Worm (Caenorhabditis elegans) whole organism, late embryonic: ENCODE measurements around the gene fbxb-3.

Source experiments
- ahr-1 ChIP-seq: sonication (generic microtip); optimal IDR thresholded peaks from 2 replicates; lab custom pipeline; 2016; ENCODE audit warnings: missing genetic modification characterization, missing compliant biosample characterization
- ama-1 ChIP-seq: fragments of 150-350 bp; optimal IDR thresholded peaks from 2 replicates; lab custom pipeline; 2014
- ceh-19 ChIP-seq: fragments of 200-800 bp; sonication (Bioruptor generic); optimal IDR thresholded peaks from 2 replicates; lab custom pipeline; 2018; ENCODE audit warnings: mild to moderate bottlenecking, missing genetic modification characterization, missing compliant biosample characterization
- ceh-30 ChIP-seq: fragments of 150-350 bp; optimal IDR thresholded peaks from 2 replicates; lab custom pipeline; 2014; ENCODE audit warnings: missing biosample characterization, missing genetic modification characterization
- ets-4 ChIP-seq: sonication (generic microtip); optimal IDR thresholded peaks from 2 replicates; lab custom pipeline; 2016; ENCODE audit warnings: missing genetic modification characterization, missing compliant biosample characterization
- hlh-30 ChIP-seq: sonication (generic microtip); optimal IDR thresholded peaks from 2 replicates; lab custom pipeline; 2017; ENCODE audit warnings: antibody characterized with exemption, missing genetic modification characterization, missing compliant biosample characterization; ENCODE audit not compliant: insufficient read depth
- nhr-11 ChIP-seq: fragments of 150-350 bp; optimal IDR thresholded peaks from 2 replicates; lab custom pipeline; 2014; ENCODE audit warnings: missing biosample characterization, missing genetic modification characterization
- npax-4 ChIP-seq: sonication (generic microtip); optimal IDR thresholded peaks from 2 replicates; lab custom pipeline; 2016; ENCODE audit warnings: missing genetic modification characterization, missing compliant biosample characterization

DNA sequence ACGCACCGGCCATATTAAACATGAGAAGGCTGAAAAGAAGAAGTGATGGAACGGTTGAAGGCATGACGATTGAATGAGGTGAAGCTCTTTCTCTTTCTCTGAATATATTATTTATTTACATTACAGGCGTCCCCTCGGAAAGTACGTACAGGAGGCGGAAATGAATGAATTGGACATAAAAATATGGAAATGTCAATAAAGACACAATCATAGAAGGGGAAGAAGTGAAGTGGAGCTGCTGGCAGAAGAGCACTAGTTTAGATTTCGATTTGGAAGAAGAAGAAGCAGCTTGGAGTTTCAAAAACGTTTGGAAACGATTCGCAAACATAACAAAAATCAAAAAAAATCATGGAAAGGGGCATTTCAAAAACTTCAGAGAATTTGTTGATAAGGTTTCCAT lies 34.7 kb upstream of the fbxb-3 start, which contains the start of gene H01G02.1:
- TF ChIP-seq ceh-30 (tag; lab: Kevin White, UChicago): no peak
- TF ChIP-seq hlh-30 (tag; lab: Kevin White, UChicago): no peak
- TF ChIP-seq ets-4 (tag; lab: Kevin White, UChicago): no peak
- no peak for TF ChIP-seq npax-4 (tag; lab: Kevin White, UChicago)
- no peak for TF ChIP-seq ahr-1 (tag; lab: Kevin White, UChicago)
- no peak for TF ChIP-seq ama-1 (lab: Kevin White, UChicago)
- no peak for TF ChIP-seq nhr-11 (tag; lab: Kevin White, UChicago)
- TF ChIP-seq ceh-19 (GFP tag; lab: Kevin White, UChicago): no peak
